Fruit fly (Drosophila melanogaster): Measurements from ENCODE around the gene mahe.

The mahe gene

dm6 chrX:7934679-7935078 is 3.5 kb upstream of the mahe start, which contains the start of gene RpS14b:
TSS of gene RpS14b (plus strand) at chrX:7934898.
- TF ChIP-seq D1 (tag; optimal IDR thresholded peaks at IDR 0.05) (no peak), CG8159 (tag; optimal IDR thresholded peaks at IDR 0.05) (peak; percentile 28), CG15710 (tag; optimal IDR thresholded peaks at IDR 0.05) (peak; percentile 55), CG8301 (tag; optimal IDR thresholded peaks at IDR 0.05) (peak; percentile 19), gl (tag; optimal IDR thresholded peaks at IDR 0.05) (peak; percentile 39), CG14655 (GFP tag; optimal IDR thresholded peaks at IDR 0.05) (no peak), CG13204 (GFP tag; optimal IDR thresholded peaks at IDR 0.05) (peak; percentile 30), CG34367 (tag; optimal IDR thresholded peaks at IDR 0.05) (peak; percentile 51), CG32121 (GFP tag; IDR thresholded peaks at IDR 0.05) (peak; percentile 51), Pif1B (GFP tag; optimal IDR thresholded peaks at IDR 0.05) (peak; percentile 10), fd96Ca (GFP tag; IDR thresholded peaks at IDR 0.05) (peak; percentile 60; the same call in 2 of the 3 replicates), CG4496 (GFP tag; IDR thresholded peaks at IDR 0.05) (peak; percentile 79), Pif1A (GFP tag; optimal IDR thresholded peaks at IDR 0.05) (peak; percentile 42), rn (GFP tag; IDR thresholded peaks at IDR 0.05) (0 out of 2 replicates have a peak, but pooled peaks have one; percentile 6), EcR (GFP tag; optimal IDR thresholded peaks at IDR 0.05) (no peak), Snoo (tag; optimal IDR thresholded peaks at IDR 0.05) (peak; percentile 67), CG12605 (GFP tag; IDR thresholded peaks at IDR 0.05) (peak; percentile 43; the same call in 1 of the 2 replicates), CG17806 (tag; optimal IDR thresholded peaks at IDR 0.05) (no peak), Ets98B (GFP tag; IDR thresholded peaks at IDR 0.05) (peak; percentile 61), CG9948 (tag; optimal IDR thresholded peaks at IDR 0.05) (peak; percentile 3), CG10348 (GFP tag; IDR thresholded peaks at IDR 0.05) (no peak)

DNA sequence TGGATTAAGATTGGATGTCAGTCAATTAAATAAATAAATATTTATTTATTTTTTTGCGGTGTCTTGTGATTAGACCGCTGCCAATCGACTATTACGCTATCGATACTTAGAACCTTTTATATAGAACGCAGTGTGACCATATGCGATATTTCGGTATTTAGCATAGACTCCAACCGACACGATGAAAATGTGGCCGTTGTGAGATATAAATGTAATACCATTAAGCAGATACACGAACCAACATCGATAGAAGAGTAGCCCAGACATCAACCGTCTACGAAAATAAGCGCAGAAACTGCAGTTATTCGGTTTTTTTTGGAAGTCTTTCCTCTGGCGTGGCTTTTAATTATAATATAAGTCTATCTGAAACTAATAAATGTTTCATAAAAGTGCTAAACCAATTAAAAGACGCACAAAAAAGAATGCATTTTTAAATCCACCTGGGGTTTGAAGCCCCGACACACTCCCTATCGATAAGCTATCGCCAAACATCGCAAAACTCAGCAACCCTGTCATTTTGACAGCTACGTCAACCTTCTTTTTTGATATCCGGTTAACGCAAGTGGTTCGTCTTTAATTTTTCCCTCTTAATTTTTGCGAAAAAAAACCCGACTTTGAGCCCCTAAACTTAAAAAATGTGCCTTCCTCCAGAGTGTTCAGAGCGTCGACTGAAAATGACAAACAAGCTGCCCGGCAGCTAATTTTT is 2.2 kb upstream of the mahe start, which contains the start of the genes Dhdds and RpS14a:
TSS of gene Dhdds (minus strand) at position 142 of the 706 bp plus-strand sequence.
TSS of gene RpS14a (plus strand) at position 533 of the 706 bp plus-strand sequence.
- TF ChIP-seq CG8301 (tag; optimal IDR thresholded peaks at IDR 0.05) (no peak), CG13204 (GFP tag; optimal IDR thresholded peaks at IDR 0.05) (no peak), CG17806 (tag; optimal IDR thresholded peaks at IDR 0.05) (no peak), Ets98B (GFP tag; IDR thresholded peaks at IDR 0.05) (no peak; the same call in 1 of the 2 replicates), CG4496 (GFP tag; IDR thresholded peaks at IDR 0.05) (no peak), CG10348 (GFP tag; IDR thresholded peaks at IDR 0.05) (no peak), CG14655 (GFP tag; optimal IDR thresholded peaks at IDR 0.05) (no peak), Snoo (tag; optimal IDR thresholded peaks at IDR 0.05) (peak; percentile 55), CG15710 (tag; optimal IDR thresholded peaks at IDR 0.05) (no peak), D1 (tag; optimal IDR thresholded peaks at IDR 0.05) (no peak), CG9948 (tag; optimal IDR thresholded peaks at IDR 0.05) (no peak), fd96Ca (GFP tag; IDR thresholded peaks at IDR 0.05) (no peak), CG32121 (GFP tag; IDR thresholded peaks at IDR 0.05) (no peak), Pif1B (GFP tag; optimal IDR thresholded peaks at IDR 0.05) (no peak), gl (tag; optimal IDR thresholded peaks at IDR 0.05) (peak; percentile 1), CG12605 (GFP tag; IDR thresholded peaks at IDR 0.05) (0 out of 2 replicates have a peak, but pooled peaks have one; percentile 18), CG34367 (tag; optimal IDR thresholded peaks at IDR 0.05) (peak; percentile 38), EcR (GFP tag; optimal IDR thresholded peaks at IDR 0.05) (no peak), CG8159 (tag; optimal IDR thresholded peaks at IDR 0.05) (no peak), Pif1A (GFP tag; optimal IDR thresholded peaks at IDR 0.05) (peak; percentile 32), rn (GFP tag; IDR thresholded peaks at IDR 0.05) (no peak)

- 0 out of 2 replicates have a peak, but pooled peaks have one; percentile 34 for TF ChIP-seq CG32121 (GFP tag; IDR thresholded peaks at IDR 0.05)
- TF ChIP-seq D1 (tag; optimal IDR thresholded peaks at IDR 0.05) = no peak
- TF ChIP-seq CG8301 (tag; optimal IDR thresholded peaks at IDR 0.05) = peak; percentile 20
- TF ChIP-seq Snoo (tag; optimal IDR thresholded peaks at IDR 0.05) = peak; percentile 5
- peak; percentile 40; the same call in 1 of the 2 replicates for TF ChIP-seq CG12605 (GFP tag; IDR thresholded peaks at IDR 0.05)
- no peak for TF ChIP-seq CG10348 (GFP tag; IDR thresholded peaks at IDR 0.05)
- peak; percentile 40 for TF ChIP-seq EcR (GFP tag; optimal IDR thresholded peaks at IDR 0.05)
These were observed 750 bp downstream of the mahe start for dm6 chrX:7930236-7931027.

- TF ChIP-seq Pif1A (GFP tag; optimal IDR thresholded peaks at IDR 0.05) (no peak), rn (GFP tag; IDR thresholded peaks at IDR 0.05) (no peak), CG10348 (GFP tag; IDR thresholded peaks at IDR 0.05) (no peak), CG17806 (tag; optimal IDR thresholded peaks at IDR 0.05) (no peak), gl (tag; optimal IDR thresholded peaks at IDR 0.05) (no peak), CG8301 (tag; optimal IDR thresholded peaks at IDR 0.05) (no peak), CG12605 (GFP tag; IDR thresholded peaks at IDR 0.05) (no peak), CG8159 (tag; optimal IDR thresholded peaks at IDR 0.05) (no peak), EcR (GFP tag; optimal IDR thresholded peaks at IDR 0.05) (no peak), CG34367 (tag; optimal IDR thresholded peaks at IDR 0.05) (no peak), CG9948 (tag; optimal IDR thresholded peaks at IDR 0.05) (no peak), CG14655 (GFP tag; optimal IDR thresholded peaks at IDR 0.05) (no peak), Ets98B (GFP tag; IDR thresholded peaks at IDR 0.05) (no peak)
These were observed 6.3 kb downstream of the mahe start for dm6 chrX:7924913-7925312.

DNA sequence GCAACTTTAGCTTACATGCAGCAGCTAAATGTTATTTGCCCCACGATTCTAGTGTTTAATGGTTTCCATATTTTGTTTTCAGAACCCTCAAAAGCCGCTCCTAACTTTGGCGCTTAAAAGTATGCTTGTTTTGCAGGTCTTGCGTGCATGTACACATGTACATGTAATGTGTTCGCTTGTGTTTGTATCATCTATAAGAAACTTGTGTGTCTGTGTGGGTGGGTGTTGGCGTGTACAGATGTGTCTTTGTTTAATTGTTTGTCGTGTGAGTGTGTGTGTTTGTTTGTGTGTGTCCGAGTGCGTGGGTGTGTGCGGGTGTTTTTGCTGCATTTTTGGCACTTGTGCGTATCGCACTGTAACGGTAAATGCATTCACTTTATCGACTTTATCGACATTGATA is 8.1 kb downstream of the mahe start:
- no peak for TF ChIP-seq CG15710 (tag; optimal IDR thresholded peaks at IDR 0.05)
- TF ChIP-seq CG8301 (tag; optimal IDR thresholded peaks at IDR 0.05) = no peak
- TF ChIP-seq CG32121 (GFP tag; IDR thresholded peaks at IDR 0.05) = peak; percentile 35; the same call in 1 of the 2 replicates
